Fruit fly (Drosophila melanogaster): Measurements from ENCODE around the gene CG8043.

The CG8043 gene

DNA sequence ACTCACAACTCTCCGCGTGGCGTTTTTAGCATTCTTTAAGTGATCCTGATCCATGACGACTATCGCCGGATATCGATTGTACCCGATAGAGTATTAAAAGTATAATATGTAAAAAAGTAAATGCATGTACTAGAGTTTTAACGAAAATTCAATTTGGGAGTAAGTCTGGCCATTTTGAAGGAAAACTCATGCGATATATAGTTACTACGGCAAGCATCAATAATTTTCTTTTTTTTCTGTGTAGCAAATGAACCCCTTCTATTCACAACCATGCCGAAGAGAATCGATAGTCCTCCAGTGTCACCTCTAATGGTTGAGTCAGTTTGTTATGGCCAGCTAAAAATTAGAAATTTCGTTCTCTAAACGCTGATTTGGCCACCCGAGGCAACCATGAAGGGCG lies 24.0 kb upstream of the CG8043 start, which contains the start of the genes Sys1 and Dhod (continued):
- TF ChIP-seq CG11695 (GFP tag; IDR thresholded peaks at IDR 0.05) (peak; percentile 49; the same call in 1 of the 3 replicates), CG4328 (GFP tag; optimal IDR thresholded peaks at IDR 0.05) (no peak), exex (tag; optimal IDR thresholded peaks at IDR 0.05) (peak; percentile 22), CG12155 (GFP tag; optimal IDR thresholded peaks at IDR 0.05) (peak; percentile 62), Kr (GFP tag; optimal IDR thresholded peaks at IDR 0.05) (peak; percentile 10), CG5180 (GFP tag; optimal IDR thresholded peaks at IDR 0.05) (no peak), CG3163 (GFP tag; optimal IDR thresholded peaks at IDR 0.05) (peak; percentile 28), abd-A (tag; optimal IDR thresholded peaks at IDR 0.05) (no peak), Max (GFP tag; optimal IDR thresholded peaks at IDR 0.05) (peak; percentile 69), CG11247 (GFP tag; IDR thresholded peaks at IDR 0.05) (peak; percentile 57; the same call in 1 of the 2 replicates), seq (GFP tag; IDR thresholded peaks at IDR 0.05) (0 out of 2 replicates have a peak, but pooled peaks have one; percentile 34), CG11560 (tag; IDR thresholded peaks at IDR 0.05) (no peak; the same call in 2 of the 3 replicates), maf-S (GFP tag; optimal IDR thresholded peaks at IDR 0.05) (peak; percentile 67), Rfx (GFP tag; IDR thresholded peaks at IDR 0.05) (peak; percentile 77), sug (tag; optimal IDR thresholded peaks at IDR 0.05) (peak; percentile 68), CG7372 (GFP tag; IDR thresholded peaks at IDR 0.05) (peak; percentile 27; the same call in 1 of the 2 replicates), MTF-1 (GFP tag; optimal IDR thresholded peaks at IDR 0.05; ENCODE audit: borderline replicate concordance) (no peak), CG18599 (GFP tag; optimal IDR thresholded peaks at IDR 0.05) (peak; percentile 48), CG17359 (tag; optimal IDR thresholded peaks at IDR 0.05) (peak; percentile 61), CG12299 (tag; optimal IDR thresholded peaks at IDR 0.05) (no peak), scrt (GFP tag; optimal IDR thresholded peaks at IDR 0.05) (peak; percentile 26), cas (GFP tag; IDR thresholded peaks at IDR 0.05) (0 out of 2 replicates have a peak, but pooled peaks have one; percentile 37), CG32767 (GFP tag; IDR thresholded peaks at IDR 0.05) (peak; percentile 65; the same call in 1 of the 2 replicates), CG10959 (GFP tag; IDR thresholded peaks at IDR 0.05) (no peak), z (GFP tag; IDR thresholded peaks at IDR 0.05) (no peak), fd64A (GFP tag; optimal IDR thresholded peaks at IDR 0.05) (no peak), MBD-R2 (GFP tag; IDR thresholded peaks at IDR 0.05) (peak; percentile 85), D19B (GFP tag; optimal IDR thresholded peaks at IDR 0.05) (no peak), D (optimal IDR thresholded peaks at IDR 0.05) (no peak), D (GFP tag; optimal IDR thresholded peaks at IDR 0.05) (no peak), CG1233 (GFP tag; optimal IDR thresholded peaks at IDR 0.05) (peak; percentile 52), hth (optimal IDR thresholded peaks at IDR 0.05) (no peak), Dek (tag; optimal IDR thresholded peaks at IDR 0.05) (peak; percentile 20), HHEX (GFP tag; optimal IDR thresholded peaks at IDR 0.05) (peak; percentile 38), Optix (GFP tag; IDR thresholded peaks at IDR 0.05) (peak; percentile 38; the same call in 1 of the 3 replicates), B-H1 (GFP tag; IDR thresholded peaks at IDR 0.05) (peak; percentile 35; the same call in 1 of the 3 replicates), nmo (GFP tag; optimal IDR thresholded peaks at IDR 0.05) (peak; percentile 58), CG11398 (GFP tag; optimal IDR thresholded peaks at IDR 0.05) (peak; percentile 43), pan (optimal IDR thresholded peaks at IDR 0.05) (no peak), pan (GFP tag; optimal IDR thresholded peaks at IDR 0.05 in 1 of 2, IDR thresholded peaks at IDR 0.05 in 1 of 2) (peak in 1 of 2 experiments; percentile 72), CG10147 (GFP tag; optimal IDR thresholded peaks at IDR 0.05) (peak; percentile 65), CG14014 (GFP tag; IDR thresholded peaks at IDR 0.05) (peak; percentile 59; the same call in 1 of the 2 replicates), phol (tag; optimal IDR thresholded peaks at IDR 0.05) (peak; percentile 74), ERR (GFP tag; optimal IDR thresholded peaks at IDR 0.05) (peak; percentile 59), pb (GFP tag; optimal IDR thresholded peaks at IDR 0.05) (peak; percentile 25), CG11696 (GFP tag; IDR thresholded peaks at IDR 0.05) (no peak), emc (GFP tag; optimal IDR thresholded peaks at IDR 0.05) (peak; percentile 29), crp (GFP tag; optimal IDR thresholded peaks at IDR 0.05) (no peak), lola (GFP tag; optimal IDR thresholded peaks at IDR 0.05) (peak in 1 of 3 experiments; percentile 47), stwl (tag; optimal IDR thresholded peaks at IDR 0.05) (peak; percentile 31), Atf-2 (GFP tag; optimal IDR thresholded peaks at IDR 0.05) (peak; percentile 51)
